Worm (Caenorhabditis elegans): ENCODE results near the gene C06A6.7.

Gene C06A6.7

DNA sequence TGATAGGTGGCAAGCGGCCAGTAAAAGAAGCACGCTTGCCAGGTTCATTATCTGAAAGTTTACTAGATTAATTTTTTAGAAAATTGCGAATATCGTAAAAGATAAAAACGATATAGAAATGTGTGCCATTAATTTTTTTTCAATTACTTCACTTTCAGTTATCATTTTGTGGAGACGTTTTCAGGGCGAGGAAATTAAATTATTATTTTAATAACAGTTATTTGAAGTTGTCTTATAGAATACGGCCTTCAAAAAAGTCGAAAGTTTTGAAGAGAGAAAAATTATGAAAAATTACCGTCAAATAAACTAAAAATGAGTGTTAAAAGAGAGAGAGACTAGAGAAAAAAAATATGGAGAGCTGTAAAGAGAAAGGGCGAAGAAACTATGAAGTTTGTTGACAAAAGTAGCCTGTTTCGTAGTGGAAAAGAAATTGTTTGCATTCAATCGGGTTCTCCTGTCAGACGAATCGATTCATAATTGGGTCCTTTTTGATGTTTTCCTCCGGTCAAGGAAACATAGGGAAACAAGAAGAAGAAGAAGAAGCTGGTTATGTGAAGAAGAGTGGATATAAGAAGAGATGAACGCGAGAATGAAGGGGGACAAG is 3.6 kb downstream of the C06A6.7 start, which contains the start of gene erp-44.2:
Gene erp-44.2, minus strand, starts transcription at position 51 of the 604 bp plus-strand sequence.
- TF ChIP-seq nhr-129 (tag; optimal IDR thresholded peaks at IDR 0.05) = no peak
- no peak for TF ChIP-seq nhr-77 (tag; optimal IDR thresholded peaks at IDR 0.05)
- TF ChIP-seq nhr-11 (tag; optimal IDR thresholded peaks at IDR 0.05) = no peak
- TF ChIP-seq lsy-2 (tag; optimal IDR thresholded peaks at IDR 0.05) = no peak
- no peak for TF ChIP-seq skn-1 (tag; optimal IDR thresholded peaks at IDR 0.05)
- no peak for TF ChIP-seq C34F6.9 (tag; optimal IDR thresholded peaks at IDR 0.05)
- no peak for TF ChIP-seq alr-1 (tag; optimal IDR thresholded peaks at IDR 0.05)
- no peak for TF ChIP-seq blmp-1 (tag; optimal IDR thresholded peaks at IDR 0.05; ENCODE audit: insufficient read depth)
- TF ChIP-seq gmeb-1 (tag; optimal IDR thresholded peaks at IDR 0.05) = no peak
- no peak for TF ChIP-seq nhr-10 (tag; optimal IDR thresholded peaks at IDR 0.05)
- no peak for TF ChIP-seq nhr-12 (tag; optimal IDR thresholded peaks at IDR 0.05)
- TF ChIP-seq F13H6.1 (tag; optimal IDR thresholded peaks at IDR 0.05) = no peak
- no peak for TF ChIP-seq mbf-1 (tag; optimal IDR thresholded peaks at IDR 0.05)

DNA sequence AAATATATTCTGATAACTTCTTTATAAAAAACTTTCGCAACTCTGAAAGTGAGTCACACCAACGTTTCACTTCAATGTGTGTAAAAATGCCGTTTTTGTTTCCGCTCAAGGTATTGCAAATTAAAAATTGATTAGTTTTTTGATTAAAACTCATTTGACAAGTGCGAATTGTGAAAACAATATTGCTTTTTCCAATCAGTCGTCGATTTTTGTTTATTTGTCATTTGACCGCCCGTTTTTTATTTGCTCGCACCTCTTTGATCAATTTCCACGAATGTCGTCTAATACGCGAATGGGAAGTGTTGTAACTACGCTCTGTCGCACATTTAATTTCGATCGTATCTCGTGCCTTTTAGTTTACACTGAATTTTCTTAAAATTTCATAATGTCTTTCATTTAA is 8.2 kb downstream of the C06A6.7 start, which contains the start of gene mvb-12:
Gene mvb-12, plus strand, starts transcription at position 375 of the 400 bp plus-strand sequence.
- TF ChIP-seq lin-11 (tag; optimal IDR thresholded peaks at IDR 0.05) (no peak), fos-1 (tag; optimal IDR thresholded peaks at IDR 0.05) (peak; percentile 37), C34F6.9 (tag; optimal IDR thresholded peaks at IDR 0.05) (peak; percentile 43), zag-1 (tag; optimal IDR thresholded peaks at IDR 0.05) (no peak), sem-4 (tag; optimal IDR thresholded peaks at IDR 0.05) (no peak), dmd-4 (tag; optimal IDR thresholded peaks at IDR 0.05) (no peak), mdl-1 (tag; optimal IDR thresholded peaks at IDR 0.05) (no peak), nhr-23 (tag; optimal IDR thresholded peaks at IDR 0.05) (no peak), nhr-129 (tag; optimal IDR thresholded peaks at IDR 0.05) (peak; percentile 43), nhr-21 (tag; optimal IDR thresholded peaks at IDR 0.05) (no peak), lin-39 (tag; optimal IDR thresholded peaks at IDR 0.05) (no peak), crh-2 (tag; optimal IDR thresholded peaks at IDR 0.05) (peak; percentile 21), lsy-2 (tag; optimal IDR thresholded peaks at IDR 0.05) (peak in 1 of 2 experiments; percentile 54), unc-55 (GFP tag; optimal IDR thresholded peaks at IDR 0.05) (peak; percentile 40)

DNA sequence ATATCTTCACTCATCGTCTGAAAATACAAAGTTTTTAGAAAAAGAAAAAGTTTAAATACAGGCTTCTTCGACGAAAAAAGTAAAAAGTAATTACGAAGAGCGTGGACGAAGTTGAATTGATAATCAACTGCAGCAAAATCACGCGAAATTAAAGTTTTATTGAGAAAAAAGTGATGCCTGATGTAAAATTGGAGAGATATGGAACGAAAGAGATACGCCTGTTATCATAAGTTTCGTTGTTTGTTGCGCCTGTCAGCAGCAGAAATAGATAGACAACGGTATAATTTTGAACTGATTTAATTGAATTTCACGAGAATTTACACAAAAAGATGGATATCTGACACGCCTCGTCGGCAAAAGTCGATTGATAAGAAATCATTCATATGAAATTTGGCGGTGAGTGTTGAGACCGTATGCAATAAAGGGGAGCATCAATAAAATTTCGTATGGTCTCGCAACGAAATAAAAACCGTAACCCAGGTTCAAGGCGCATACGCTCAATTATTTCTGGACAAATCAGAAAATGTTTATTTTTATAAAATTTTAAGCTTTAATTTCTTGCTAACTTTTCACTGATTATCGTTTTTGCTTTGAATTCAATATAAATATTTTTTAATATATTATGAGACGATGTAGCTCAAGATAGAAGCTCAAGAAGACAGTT is 8.9 kb downstream of the C06A6.7 start, which contains the start of gene C06A6.4:
Gene C06A6.4, minus strand, starts transcription at position 24 of the 664 bp plus-strand sequence.
- TF ChIP-seq unc-39 (tag; optimal IDR thresholded peaks at IDR 0.05) = no peak
- TF ChIP-seq nhr-6 (tag; optimal IDR thresholded peaks at IDR 0.05) = no peak
- TF ChIP-seq nhr-11 (tag; optimal IDR thresholded peaks at IDR 0.05) = no peak
- peak; percentile 14 for TF ChIP-seq fos-1 (tag; optimal IDR thresholded peaks at IDR 0.05)
- no peak for TF ChIP-seq nhr-77 (tag; optimal IDR thresholded peaks at IDR 0.05)
- no peak for TF ChIP-seq mdl-1 (tag; optimal IDR thresholded peaks at IDR 0.05)

DNA sequence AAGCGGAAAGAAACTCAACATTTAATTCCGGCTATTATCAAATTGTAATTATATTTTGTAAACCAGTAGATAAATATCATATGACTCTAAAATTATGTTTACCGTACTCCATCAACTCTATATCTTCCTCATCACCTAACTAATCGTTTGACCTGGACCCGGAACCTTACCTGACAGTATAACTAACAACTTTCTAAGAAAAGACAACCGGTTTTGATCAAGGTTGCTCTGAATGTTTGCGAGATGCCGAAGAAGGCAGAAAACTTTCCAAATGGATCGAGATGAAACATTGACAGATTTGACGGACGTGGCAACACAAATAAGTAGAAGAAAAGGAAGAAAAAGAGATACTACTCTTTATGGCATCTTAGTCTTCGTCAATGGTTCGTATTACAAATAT is 13.7 kb downstream of the C06A6.7 start:
- TF ChIP-seq egl-27 (tag; optimal IDR thresholded peaks at IDR 0.05) (peak; percentile 7), nhr-25 (tag; optimal IDR thresholded peaks at IDR 0.05) (peak; percentile 54), mdl-1 (tag; optimal IDR thresholded peaks at IDR 0.05) (no peak), ceh-82 (tag; optimal IDR thresholded peaks at IDR 0.05) (no peak)

DNA sequence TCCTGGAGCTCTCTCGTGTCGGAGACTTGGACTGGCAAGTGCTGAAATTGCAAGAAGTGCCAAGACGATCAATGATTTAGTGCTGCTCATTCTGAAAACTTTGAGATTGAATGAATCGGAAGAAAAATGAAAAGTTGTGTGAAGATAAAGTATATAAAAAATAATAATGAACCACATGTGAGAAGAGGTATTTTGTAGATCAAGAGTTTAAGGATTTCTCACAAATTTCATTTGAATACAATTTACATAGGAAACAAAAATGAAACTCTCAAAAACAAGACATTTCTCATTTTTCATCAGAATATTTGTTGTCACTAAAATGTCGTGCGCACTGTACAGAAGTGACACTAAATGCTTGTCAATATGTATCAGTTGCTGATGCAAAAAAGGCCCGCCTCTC is 15.8 kb downstream of the C06A6.7 start, which contains the start of gene T14A8.2:
Gene T14A8.2, minus strand, starts transcription at position 101 of the 400 bp plus-strand sequence.
- no peak for TF ChIP-seq nhr-10 (tag; optimal IDR thresholded peaks at IDR 0.05)
- no peak for TF ChIP-seq crh-2 (tag; optimal IDR thresholded peaks at IDR 0.05)
- TF ChIP-seq ztf-1 (GFP tag; conservative IDR thresholded peaks at IDR 0.05) = no peak
- TF ChIP-seq Y55F3AM.14 (GFP tag; optimal IDR thresholded peaks at IDR 0.05) = no peak
- TF ChIP-seq snpc-4 (tag; optimal IDR thresholded peaks at IDR 0.05) = no peak
- TF ChIP-seq C34F6.9 (tag; optimal IDR thresholded peaks at IDR 0.05) = no peak
- TF ChIP-seq peb-1 (tag; optimal IDR thresholded peaks at IDR 0.05) = no peak
- no peak for TF ChIP-seq nhr-25 (tag; optimal IDR thresholded peaks at IDR 0.05)
- TF ChIP-seq ztf-11 (tag; optimal IDR thresholded peaks at IDR 0.05) = no peak
- TF ChIP-seq nhr-11 (tag; optimal IDR thresholded peaks at IDR 0.05) = no peak
- TF ChIP-seq zag-1 (tag; optimal IDR thresholded peaks at IDR 0.05) = no peak
- no peak for TF ChIP-seq lin-39 (tag; optimal IDR thresholded peaks at IDR 0.05)
- no peak for TF ChIP-seq gmeb-1 (tag; optimal IDR thresholded peaks at IDR 0.05)
- TF ChIP-seq nhr-77 (tag; optimal IDR thresholded peaks at IDR 0.05) = no peak
- no peak for TF ChIP-seq egl-27 (tag; optimal IDR thresholded peaks at IDR 0.05)
- no peak for TF ChIP-seq nhr-12 (tag; optimal IDR thresholded peaks at IDR 0.05)

All from whole organism, L2 larva.